Fruit fly (Drosophila melanogaster) whole organism, embryonic: Measurements from ENCODE around the gene Ogdh.

Experiments
- Bdp1 ChIP-seq: fragments of 200-800 bp; sonication (Bioruptor generic); optimal IDR thresholded peaks from 3 replicates; lab custom pipeline; 2016; ENCODE audit warnings: missing biosample characterization, missing genetic modification characterization
- Bteb2 ChIP-seq: fragments of 200-800 bp; sonication (Bioruptor generic); optimal IDR thresholded peaks from 2 replicates; lab custom pipeline; 2016; ENCODE audit warnings: missing biosample characterization, missing genetic modification characterization
- C15 ChIP-seq: fragments of 200-800 bp; sonication (Bioruptor generic); IDR thresholded peaks from 3 replicates; pipeline ENCODE4 v1.3.6; 2022; ENCODE audit warnings: missing biosample characterization, missing genetic modification characterization
- CG11456 ChIP-seq: fragments of 200-800 bp; sonication (Bioruptor generic); IDR thresholded peaks from 3 replicates; pipeline ENCODE4 v1.3.6; 2022; ENCODE audit warnings: missing biosample characterization, missing genetic modification characterization
- CG12236 ChIP-seq: fragments of 200-800 bp; sonication (Bioruptor generic); optimal IDR thresholded peaks from 2 replicates; lab custom pipeline; 2016; ENCODE audit warnings: missing biosample characterization, missing genetic modification characterization
- CG15011 ChIP-seq: fragments of 200-800 bp; sonication (Bioruptor generic); optimal IDR thresholded peaks from 3 replicates; lab custom pipeline; 2018; ENCODE audit warnings: missing biosample characterization, mild to moderate bottlenecking, missing genetic modification characterization
- CG17612 ChIP-seq: fragments of 200-800 bp; sonication (Bioruptor generic); IDR thresholded peaks from 2 replicates; pipeline ENCODE4 v1.3.6; 2022; ENCODE audit warnings: missing biosample characterization, missing genetic modification characterization
- CG17829 ChIP-seq: fragments of 200-800 bp; optimal IDR thresholded peaks from 2 replicates; lab custom pipeline; 2019; ENCODE audit warnings: missing biosample characterization, mild to moderate bottlenecking, missing genetic modification characterization, moderate library complexity
- CG17912 ChIP-seq: fragments of 200-800 bp; sonication (Bioruptor generic); optimal IDR thresholded peaks from 2 replicates; lab custom pipeline; 2018; ENCODE audit warnings: missing biosample characterization, mild to moderate bottlenecking, missing genetic modification characterization
- CG2129 ChIP-seq: fragments of 200-800 bp; sonication (Bioruptor generic); IDR thresholded peaks from 2 replicates; pipeline ENCODE4 v1.3.6; 2022; ENCODE audit warnings: missing biosample characterization, missing genetic modification characterization; ENCODE audit not compliant: partially characterized antibody
- CG2712 ChIP-seq: fragments of 200-800 bp; optimal IDR thresholded peaks from 3 replicates; lab custom pipeline; 2019; ENCODE audit warnings: missing biosample characterization, mild to moderate bottlenecking, missing genetic modification characterization, moderate library complexity
- CG30403 ChIP-seq: fragments of 200-800 bp; sonication (Bioruptor generic); optimal IDR thresholded peaks from 3 replicates; lab custom pipeline; 2016; ENCODE audit warnings: missing biosample characterization, missing genetic modification characterization
- CG3163 ChIP-seq: fragments of 200-800 bp; sonication (Bioruptor generic); optimal IDR thresholded peaks from 3 replicates; lab custom pipeline; 2016; ENCODE audit warnings: missing biosample characterization, missing genetic modification characterization
- CG33557 ChIP-seq: fragments of 200-800 bp; sonication (Bioruptor generic); optimal IDR thresholded peaks from 2 replicates; lab custom pipeline; 2019; ENCODE audit warnings: missing biosample characterization, mild to moderate bottlenecking, missing genetic modification characterization, moderate library complexity
- CG4730 ChIP-seq: fragments of 200-800 bp; sonication (Bioruptor generic); IDR thresholded peaks from 2 replicates; pipeline ENCODE4 v1.3.6; 2022; ENCODE audit warnings: missing biosample characterization, missing genetic modification characterization
- CG7745 ChIP-seq: fragments of 200-800 bp; sonication (Bioruptor generic); optimal IDR thresholded peaks from 2 replicates; lab custom pipeline; 2018; ENCODE audit warnings: missing biosample characterization, mild to moderate bottlenecking, missing genetic modification characterization, moderate library complexity
- CG9817 ChIP-seq: fragments of 200-800 bp; sonication (Bioruptor generic); optimal IDR thresholded peaks from 2 replicates; lab custom pipeline; 2018; ENCODE audit warnings: missing biosample characterization, mild to moderate bottlenecking, missing genetic modification characterization, moderate library complexity
- CTCF ChIP-seq: fragments of 200-800 bp; sonication (Bioruptor generic); optimal IDR thresholded peaks from 2 replicates; lab custom pipeline; 2017; ENCODE audit warnings: missing biosample characterization, mild to moderate bottlenecking, missing genetic modification characterization, moderate library complexity
- Dip2 ChIP-seq: fragments of 200-800 bp; sonication (Bioruptor generic); IDR thresholded peaks from 2 replicates; pipeline ENCODE4 v1.3.6; 2022; ENCODE audit warnings: missing biosample characterization, missing genetic modification characterization
- Fer3 ChIP-seq: fragments of 200-800 bp; sonication (Bioruptor generic); optimal IDR thresholded peaks from 2 replicates; lab custom pipeline; 2018; ENCODE audit warnings: missing biosample characterization, mild to moderate bottlenecking, missing genetic modification characterization, moderate library complexity
- HLH3B ChIP-seq: fragments of 200-800 bp; sonication (Bioruptor generic); IDR thresholded peaks from 2 replicates; pipeline ENCODE4 v1.3.6; 2022; ENCODE audit warnings: missing biosample characterization, missing genetic modification characterization
- Hr3 ChIP-seq: fragments of 200-800 bp; sonication (Bioruptor generic); optimal IDR thresholded peaks from 3 replicates; lab custom pipeline; 2016; ENCODE audit warnings: missing biosample characterization, missing genetic modification characterization
- Hsf ChIP-seq: fragments of 200-800 bp; sonication (Bioruptor generic); optimal IDR thresholded peaks from 3 replicates; lab custom pipeline; 2016; ENCODE audit warnings: missing biosample characterization, missing genetic modification characterization
- Mes4 ChIP-seq: fragments of 200-800 bp; sonication (Bioruptor generic); optimal IDR thresholded peaks from 2 replicates; lab custom pipeline; 2016; ENCODE audit warnings: missing biosample characterization, missing genetic modification characterization
- Myb ChIP-seq: fragments of 200-800 bp; sonication (Bioruptor generic); optimal IDR thresholded peaks from 2 replicates; lab custom pipeline; 2016; ENCODE audit warnings: missing biosample characterization, missing genetic modification characterization
- Nf-YC ChIP-seq: fragments of 200-800 bp; optimal IDR thresholded peaks from 3 replicates; lab custom pipeline; 2019; ENCODE audit warnings: missing biosample characterization, mild to moderate bottlenecking, missing genetic modification characterization, moderate library complexity
- Sox100B ChIP-seq: fragments of 200-800 bp; sonication (Bioruptor generic); optimal IDR thresholded peaks from 3 replicates; lab custom pipeline; 2018; ENCODE audit warnings: missing biosample characterization, mild to moderate bottlenecking, missing genetic modification characterization
- Sox102F ChIP-seq: fragments of 200-800 bp; sonication (Bioruptor generic); optimal IDR thresholded peaks from 2 replicates; lab custom pipeline; 2018; ENCODE audit warnings: missing biosample characterization, mild to moderate bottlenecking, missing genetic modification characterization, moderate library complexity
- Ssrp ChIP-seq: fragments of 200-800 bp; sonication (Bioruptor generic); optimal IDR thresholded peaks from 2 replicates; lab custom pipeline; 2018; ENCODE audit warnings: missing biosample characterization, mild to moderate bottlenecking, missing genetic modification characterization, moderate library complexity
- TFAM ChIP-seq: fragments of 200-800 bp; sonication (Bioruptor generic); optimal IDR thresholded peaks from 2 replicates; lab custom pipeline; 2017; ENCODE audit warnings: missing biosample characterization, missing genetic modification characterization, inconsistent platforms
- Xbp1 ChIP-seq: fragments of 200-800 bp; sonication (Bioruptor generic); optimal IDR thresholded peaks from 3 replicates; lab custom pipeline; 2016; ENCODE audit warnings: missing biosample characterization, mild to moderate bottlenecking, missing genetic modification characterization
- crc ChIP-seq: fragments of 200-800 bp; sonication (Bioruptor generic); optimal IDR thresholded peaks from 2 replicates; lab custom pipeline; 2016; ENCODE audit warnings: missing biosample characterization, missing genetic modification characterization
- dmrt11E ChIP-seq: fragments of 200-800 bp; sonication (Bioruptor generic); optimal IDR thresholded peaks from 3 replicates; lab custom pipeline; 2018; ENCODE audit warnings: missing biosample characterization, mild to moderate bottlenecking, missing genetic modification characterization, moderate library complexity
- exex ChIP-seq: fragments of 200-800 bp; sonication (Bioruptor generic); optimal IDR thresholded peaks from 4 replicates; lab custom pipeline; 2018; ENCODE audit warnings: missing biosample characterization, mild to moderate bottlenecking, missing genetic modification characterization, moderate library complexity
- fd102C ChIP-seq: fragments of 200-800 bp; sonication (Bioruptor generic); optimal IDR thresholded peaks from 2 replicates; lab custom pipeline; 2018; ENCODE audit warnings: missing biosample characterization, mild to moderate bottlenecking, missing genetic modification characterization, moderate library complexity
- fd64A ChIP-seq: fragments of 200-800 bp; sonication (Bioruptor generic); optimal IDR thresholded peaks from 3 replicates; lab custom pipeline; 2018; ENCODE audit warnings: missing biosample characterization, mild to moderate bottlenecking, missing genetic modification characterization
- gsb-n ChIP-seq: fragments of 200-800 bp; sonication (Bioruptor generic); optimal IDR thresholded peaks from 3 replicates; lab custom pipeline; 2018; ENCODE audit warnings: missing biosample characterization, mild to moderate bottlenecking, missing genetic modification characterization
- h ChIP-seq: fragments of >200 bp; optimal IDR thresholded peaks from 2 replicates; lab custom pipeline; 2017
- jigr1 ChIP-seq: fragments of 200-800 bp; sonication (Bioruptor generic); IDR thresholded peaks from 3 replicates; pipeline ENCODE4 v1.3.6; 2022; ENCODE audit warnings: missing biosample characterization, missing genetic modification characterization
- jing ChIP-seq: fragments of 200-800 bp; sonication (Bioruptor generic); optimal IDR thresholded peaks from 2 replicates; lab custom pipeline; 2018; ENCODE audit warnings: missing biosample characterization, mild to moderate bottlenecking, missing genetic modification characterization
- kay ChIP-seq: fragments of 200-800 bp; sonication (Bioruptor generic); optimal IDR thresholded peaks from 2 replicates; lab custom pipeline; 2016; ENCODE audit warnings: missing biosample characterization, missing genetic modification characterization
- nmo ChIP-seq: fragments of 200-800 bp; sonication (Bioruptor generic); optimal IDR thresholded peaks from 2 replicates; lab custom pipeline; 2018; ENCODE audit warnings: missing biosample characterization, mild to moderate bottlenecking, missing genetic modification characterization, moderate library complexity
- peb ChIP-seq: fragments of 200-800 bp; sonication (Bioruptor generic); IDR thresholded peaks from 2 replicates; pipeline ENCODE4 v1.3.6; 2022; ENCODE audit warnings: missing biosample characterization, missing genetic modification characterization
- pho ChIP-seq: fragments of 200-800 bp; sonication (Bioruptor generic); optimal IDR thresholded peaks from 2 replicates; lab custom pipeline; 2016; ENCODE audit warnings: missing biosample characterization, missing genetic modification characterization
- pnt ChIP-seq: fragments of 200-800 bp; sonication (Bioruptor generic); optimal IDR thresholded peaks from 3 replicates; lab custom pipeline; 2016; ENCODE audit warnings: missing biosample characterization, missing genetic modification characterization
- scrt ChIP-seq: fragments of 200-800 bp; sonication (Bioruptor generic); optimal IDR thresholded peaks from 2 replicates; lab custom pipeline; 2018; ENCODE audit warnings: missing biosample characterization, mild to moderate bottlenecking, missing genetic modification characterization, moderate library complexity
- sim ChIP-seq: fragments of 200-800 bp; sonication (Bioruptor generic); IDR thresholded peaks from 2 replicates; pipeline ENCODE4 v1.3.6; 2022; ENCODE audit warnings: missing biosample characterization, missing genetic modification characterization
- stc ChIP-seq: fragments of 200-800 bp; sonication (Bioruptor generic); IDR thresholded peaks from 2 replicates; pipeline ENCODE4 v1.3.6; 2022; ENCODE audit warnings: missing biosample characterization, missing genetic modification characterization
- stwl ChIP-seq: fragments of 200-800 bp; sonication (Bioruptor generic); optimal IDR thresholded peaks from 3 replicates; lab custom pipeline; 2018; ENCODE audit warnings: missing biosample characterization, mild to moderate bottlenecking, missing genetic modification characterization, moderate library complexity
- tup ChIP-seq: fragments of 200-800 bp; sonication (Bioruptor generic); optimal IDR thresholded peaks from 2 replicates; lab custom pipeline; 2016; ENCODE audit warnings: missing biosample characterization, mild to moderate bottlenecking, missing genetic modification characterization, moderate library complexity
- vfl ChIP-seq: fragments of 200-800 bp; sonication (Bioruptor generic); optimal IDR thresholded peaks from 2 replicates; lab custom pipeline; 2016; ENCODE audit warnings: missing biosample characterization, missing genetic modification characterization

The Ogdh gene

DNA sequence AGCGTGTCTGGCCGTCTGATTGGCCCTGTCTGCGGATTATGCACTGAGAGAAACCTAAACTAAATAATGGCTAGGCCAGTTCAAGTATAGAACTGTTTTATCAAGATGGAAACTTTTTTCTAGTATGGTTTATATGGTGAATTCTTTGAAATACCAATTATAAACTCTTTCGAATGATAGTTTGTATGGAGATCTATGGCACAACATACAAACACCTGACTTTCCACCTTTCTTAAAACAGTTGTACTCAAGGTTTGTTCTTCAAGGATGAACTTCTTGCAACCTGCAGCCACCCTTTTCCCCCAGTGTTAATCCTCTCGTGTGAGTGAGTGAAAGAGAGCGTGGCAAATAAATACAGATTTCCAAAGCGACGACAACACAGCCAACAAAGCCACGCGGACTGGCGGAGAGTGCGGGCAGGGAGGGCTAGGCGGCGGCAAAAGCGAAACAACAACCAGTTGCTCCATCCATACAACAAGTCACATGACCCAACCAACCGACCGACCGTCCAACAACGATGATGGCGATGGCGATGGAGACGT lies 49.7 kb downstream of the Ogdh start (continued):
- TF ChIP-seq pnt (peak; percentile 89), kay (peak; percentile 9), exex (tag; lab: Kevin White, UChicago) (no peak), CG4730 (GFP tag; lab: Robert Waterston, UW) (peak; percentile 83), CG17612 (GFP tag; lab: Robert Waterston, UW) (0 out of 2 replicates have a peak, but pooled peaks have one; percentile 35), Sox102F (GFP tag; lab: Kevin White, UChicago) (peak; percentile 92), sim (GFP tag; lab: Robert Waterston, UW) (peak; percentile 50; the same call in 1 of the 2 replicates), Bdp1 (GFP tag; lab: Kevin White, UChicago) (peak; percentile 61), CG30403 (peak; percentile 93), Xbp1 (GFP tag; lab: Kevin White, UChicago) (peak; percentile 84), Hsf (GFP tag; lab: Kevin White, UChicago) (peak; percentile 90), CG11456 (GFP tag; lab: Robert Waterston, UW) (peak; percentile 71), CG3163 (GFP tag; lab: Kevin White, UChicago) (peak; percentile 76), CG33557 (peak; percentile 25), CG17912 (GFP tag; lab: Kevin White, UChicago) (no peak), Nf-YC (peak; percentile 74), CG9817 (tag; lab: Kevin White, UChicago) (peak; percentile 86), fd64A (GFP tag; lab: Kevin White, UChicago) (peak; percentile 2), stwl (no peak), CTCF (GFP tag; lab: Kevin White, UChicago) (peak; percentile 50), CG2129 (GFP tag; lab: Robert Waterston, UW) (no peak), HLH3B (GFP tag; lab: Robert Waterston, UW) (peak; percentile 88), h (lab: Kevin White, UChicago) (no peak), Sox100B (GFP tag; lab: Kevin White, UChicago) (peak; percentile 89), jing (GFP tag; lab: Kevin White, UChicago) (peak; percentile 79), tup (GFP tag; lab: Kevin White, UChicago) (peak; percentile 67), vfl (GFP tag; lab: Kevin White, UChicago) (peak; percentile 81), CG12236 (GFP tag; lab: Kevin White, UChicago) (peak; percentile 85), Ssrp (tag; lab: Kevin White, UChicago) (peak; percentile 85), gsb-n (tag; lab: Kevin White, UChicago) (peak; percentile 63), peb (GFP tag; lab: Robert Waterston, UW) (peak; percentile 72; the same call in 1 of the 2 replicates), Hr3 (GFP tag; lab: Kevin White, UChicago) (peak; percentile 76), CG15011 (GFP tag; lab: Kevin White, UChicago) (peak; percentile 85), CG7745 (tag; lab: Kevin White, UChicago) (no peak), CG2712 (peak; percentile 88), Dip2 (GFP tag; lab: Robert Waterston, UW) (peak; percentile 29; the same call in 1 of the 2 replicates), Mes4 (GFP tag; lab: Kevin White, UChicago) (peak; percentile 73), Bteb2 (peak; percentile 89), dmrt11E (tag; lab: Kevin White, UChicago) (peak; percentile 63), scrt (GFP tag; lab: Kevin White, UChicago) (peak; percentile 47), Myb (GFP tag; lab: Kevin White, UChicago) (peak; percentile 80), CG17829 (tag; lab: Kevin White, UChicago) (peak; percentile 85), crc (GFP tag; lab: Kevin White, UChicago) (peak; percentile 88), TFAM (GFP tag; lab: Kevin White, UChicago) (no peak), stc (peak; percentile 87), Fer3 (tag; lab: Kevin White, UChicago) (peak; percentile 75), pho (peak; percentile 92), nmo (GFP tag; lab: Kevin White, UChicago) (peak; percentile 93), fd102C (GFP tag; lab: Kevin White, UChicago) (no peak), C15 (GFP tag; lab: Robert Waterston, UW) (peak; percentile 85), jigr1 (GFP tag; lab: Robert Waterston, UW) (peak; percentile 83)
